Worm (Caenorhabditis elegans) whole organism, dauer: ENCODE results near the gene cebp-1.

Experiments used
- unc-62 ChIP-seq: sonication (generic microtip); optimal IDR thresholded peaks from 2 replicates; lab custom pipeline; 2017; ENCODE audit warnings: missing biosample characterization, missing genetic modification reagents, missing genetic modification characterization

Gene cebp-1

ce11 chrX:1479637-1480036, 26.0 kb upstream of the cebp-1 start:
- no peak for TF ChIP-seq unc-62 (GFP tag; lab: Kevin White, UChicago)

DNA sequence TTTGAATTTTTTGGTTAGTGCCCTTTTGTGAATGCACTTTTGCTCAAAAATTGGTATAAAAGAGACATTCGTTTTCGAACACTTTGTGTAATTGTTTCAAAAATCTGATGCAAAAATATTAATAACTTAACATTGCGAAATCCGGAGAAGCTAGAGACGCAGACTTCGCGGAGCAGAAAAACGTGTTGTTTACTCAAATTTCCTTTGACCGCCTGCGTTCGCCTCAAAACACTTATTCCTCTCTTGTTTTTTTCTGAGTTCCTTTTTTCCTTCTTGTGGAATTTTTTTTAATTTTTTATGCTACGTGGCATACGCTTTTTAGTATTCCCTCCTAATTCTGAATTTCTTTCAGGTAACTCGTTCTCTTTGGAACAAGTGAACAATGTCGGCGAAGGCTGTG, 25.5 kb upstream of the cebp-1 start, which contains the start of gene acly-1:
acly-1 (plus strand) TSS at position 353 of the 400 bp plus-strand sequence.
- TF ChIP-seq unc-62 (GFP tag; lab: Kevin White, UChicago) = no peak

ce11 chrX:1478569-1478968, 24.9 kb upstream of the cebp-1 start:
- TF ChIP-seq unc-62 (GFP tag; lab: Kevin White, UChicago) = no peak

DNA sequence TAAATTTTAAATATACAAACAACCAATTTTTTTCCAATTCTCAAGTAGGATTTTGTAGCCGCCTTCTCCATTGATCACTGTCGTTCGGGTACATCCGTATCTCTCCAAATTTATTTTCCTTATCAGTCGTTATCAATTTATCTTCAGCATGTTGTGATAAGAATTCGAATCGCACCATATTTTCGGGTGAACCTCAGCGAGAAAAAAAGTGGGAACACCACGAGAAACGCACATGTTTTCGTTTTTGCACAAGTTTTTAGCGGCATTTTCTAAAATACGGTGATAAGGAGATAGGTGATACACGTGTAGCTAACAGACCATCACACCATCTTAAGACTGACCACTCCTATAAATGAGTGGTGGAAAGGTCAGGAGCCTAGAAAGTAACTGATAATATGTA, 24.3 kb upstream of the cebp-1 start:
- TF ChIP-seq unc-62 (GFP tag; lab: Kevin White, UChicago) = no peak

DNA sequence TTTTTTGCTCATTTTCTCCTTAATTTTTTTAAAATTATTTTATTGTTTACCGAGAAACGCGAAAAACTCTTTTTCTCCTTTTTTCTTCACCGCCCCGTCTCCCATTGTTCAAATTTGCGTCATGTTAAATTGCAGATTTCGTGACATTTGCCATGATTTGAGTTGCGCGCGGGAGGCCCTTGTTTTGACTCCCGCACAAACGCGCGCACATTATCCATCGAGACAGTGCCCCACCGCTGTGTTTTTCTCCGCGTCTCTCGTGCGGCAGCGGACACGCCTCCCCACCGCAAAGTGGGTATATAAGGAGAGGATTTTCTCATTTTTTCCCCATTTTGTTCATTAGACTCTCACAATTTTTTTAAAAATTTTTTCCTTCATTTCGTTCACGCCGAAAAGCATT, 22.3 kb upstream of the cebp-1 start:
- no peak for TF ChIP-seq unc-62 (GFP tag; lab: Kevin White, UChicago)

ce11 chrX:1473794-1474193, 20.1 kb upstream of the cebp-1 start:
- no peak for TF ChIP-seq unc-62 (GFP tag; lab: Kevin White, UChicago)

- TF ChIP-seq unc-62 (GFP tag; lab: Kevin White, UChicago) = no peak
Observed at ce11 chrX:1472880-1473279, 19.2 kb upstream of the cebp-1 start, which contains the start of gene D1005.5. D1005.5 (minus strand) TSS chrX:1472980.

DNA sequence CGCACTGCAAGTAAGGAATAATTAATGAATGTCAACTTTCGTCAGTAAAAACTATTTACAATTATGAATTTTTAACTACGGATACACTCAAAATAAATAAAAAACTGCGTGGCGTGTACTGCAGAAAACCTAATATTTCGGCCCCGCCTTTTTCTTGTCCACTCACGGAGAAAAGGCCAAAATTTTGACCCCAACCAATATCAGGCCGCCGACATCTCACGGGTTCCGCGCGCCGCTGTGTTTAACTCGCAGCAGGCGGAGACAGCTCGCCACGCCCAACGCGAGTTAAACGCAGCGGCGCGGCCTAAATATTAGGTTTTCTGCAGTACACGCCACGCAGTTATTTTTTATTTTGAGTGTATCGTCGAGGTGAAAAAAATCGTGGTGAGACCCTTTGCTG, 17.6 kb upstream of the cebp-1 start:
- no peak for TF ChIP-seq unc-62 (GFP tag; lab: Kevin White, UChicago)

DNA sequence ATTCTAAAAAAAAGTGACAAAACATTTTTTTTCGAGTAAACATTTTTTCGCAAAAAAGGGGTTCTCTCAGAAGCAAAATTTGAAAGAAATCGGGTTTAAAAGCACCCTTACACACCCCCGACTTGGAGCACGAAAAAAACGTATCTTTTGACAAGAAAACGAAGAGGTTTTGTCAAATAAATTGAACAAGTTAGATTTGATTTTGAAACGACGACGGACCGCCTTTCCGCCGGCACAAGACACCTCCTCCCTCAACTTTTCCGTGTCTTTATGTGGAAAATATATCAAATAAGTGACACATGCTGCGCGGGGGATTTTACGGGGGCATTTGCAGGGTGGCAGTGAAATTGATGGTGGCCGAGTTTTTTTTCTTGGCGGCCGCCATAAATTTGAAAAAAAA, 14.4 kb upstream of the cebp-1 start:
- no peak for TF ChIP-seq unc-62 (GFP tag; lab: Kevin White, UChicago)

ce11 chrX:1464699-1465098, 11.0 kb upstream of the cebp-1 start, which contains the start of gene D1005.6:
D1005.6 (minus strand) TSS chrX:1464799.
- TF ChIP-seq unc-62 (GFP tag; lab: Kevin White, UChicago) = no peak

DNA sequence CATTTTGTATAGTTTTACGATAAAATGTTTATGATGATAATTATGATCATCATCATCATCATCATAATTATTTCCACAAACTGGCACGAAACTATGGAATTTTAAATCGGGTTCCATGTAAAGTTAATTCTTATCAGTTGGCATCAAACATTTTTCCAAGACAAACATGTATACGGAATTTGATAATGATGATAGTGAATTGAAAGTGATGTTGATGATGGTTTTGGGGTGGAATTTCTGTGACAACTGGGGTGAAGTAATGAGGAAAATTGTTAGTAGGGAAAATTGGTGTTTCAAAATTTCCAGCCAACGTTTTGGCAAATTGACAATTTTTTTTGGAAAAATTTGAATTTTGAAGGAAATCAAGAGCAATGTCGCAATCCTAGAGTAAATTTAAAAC, 6.1 kb upstream of the cebp-1 start:
- no peak for TF ChIP-seq unc-62 (GFP tag; lab: Kevin White, UChicago)

DNA sequence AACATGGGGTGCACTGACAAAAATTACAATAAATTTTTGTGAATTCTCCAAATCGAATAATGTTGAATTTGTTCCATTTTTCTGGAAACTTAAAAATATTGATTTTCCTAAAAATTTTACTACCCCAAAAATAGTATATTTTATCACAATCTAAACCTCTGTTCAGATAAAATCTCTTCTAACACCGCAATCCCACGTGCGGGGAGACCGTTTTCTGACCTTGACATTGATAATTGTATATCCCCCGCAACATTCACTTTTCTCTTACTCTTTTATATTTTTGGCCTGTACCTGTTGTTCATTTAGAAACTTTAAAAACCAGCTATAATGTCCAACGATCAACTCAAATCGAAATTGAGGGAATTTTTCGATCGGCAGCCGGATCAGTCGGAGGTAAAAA, 5.1 kb upstream of the cebp-1 start, which contains the start of gene D1005.2:
D1005.2 (plus strand) TSS at position 230 of the 400 bp plus-strand sequence.
- no peak for TF ChIP-seq unc-62 (GFP tag; lab: Kevin White, UChicago)

- no peak for TF ChIP-seq unc-62 (GFP tag; lab: Kevin White, UChicago)
Observed at ce11 chrX:1456350-1457080, 2.8 kb upstream of the cebp-1 start.

DNA sequence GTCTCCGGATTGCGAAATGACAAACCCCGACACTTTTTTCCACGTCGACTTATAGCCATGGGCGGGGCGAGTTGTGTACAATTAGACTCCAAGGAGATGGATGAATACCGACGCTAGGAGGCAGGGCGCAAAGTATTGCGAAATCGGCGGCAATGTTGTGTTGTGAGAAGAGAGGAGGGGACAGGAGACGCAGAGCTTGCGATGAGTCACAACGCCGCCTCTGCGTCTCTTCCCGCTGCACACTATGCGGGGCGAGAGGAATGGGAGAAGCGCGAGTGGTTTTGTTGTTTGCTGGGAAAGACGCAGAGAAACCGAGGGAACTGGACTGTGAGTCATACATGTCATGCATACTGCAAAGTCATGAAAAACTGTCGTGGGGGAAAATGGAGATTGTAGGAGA, 717 bp upstream of the cebp-1 start:
- no peak for TF ChIP-seq unc-62 (GFP tag; lab: Kevin White, UChicago)

- no peak for TF ChIP-seq unc-62 (GFP tag; lab: Kevin White, UChicago)
Observed at ce11 chrX:1451816-1452602, 1.7 kb downstream of the cebp-1 start.

ce11 chrX:1451240-1451639, 2.4 kb downstream of the cebp-1 start:
- no peak for TF ChIP-seq unc-62 (GFP tag; lab: Kevin White, UChicago)
